Fruit fly (Drosophila melanogaster): Measurements from ENCODE around the gene CG15629.

Gene CG15629

DNA sequence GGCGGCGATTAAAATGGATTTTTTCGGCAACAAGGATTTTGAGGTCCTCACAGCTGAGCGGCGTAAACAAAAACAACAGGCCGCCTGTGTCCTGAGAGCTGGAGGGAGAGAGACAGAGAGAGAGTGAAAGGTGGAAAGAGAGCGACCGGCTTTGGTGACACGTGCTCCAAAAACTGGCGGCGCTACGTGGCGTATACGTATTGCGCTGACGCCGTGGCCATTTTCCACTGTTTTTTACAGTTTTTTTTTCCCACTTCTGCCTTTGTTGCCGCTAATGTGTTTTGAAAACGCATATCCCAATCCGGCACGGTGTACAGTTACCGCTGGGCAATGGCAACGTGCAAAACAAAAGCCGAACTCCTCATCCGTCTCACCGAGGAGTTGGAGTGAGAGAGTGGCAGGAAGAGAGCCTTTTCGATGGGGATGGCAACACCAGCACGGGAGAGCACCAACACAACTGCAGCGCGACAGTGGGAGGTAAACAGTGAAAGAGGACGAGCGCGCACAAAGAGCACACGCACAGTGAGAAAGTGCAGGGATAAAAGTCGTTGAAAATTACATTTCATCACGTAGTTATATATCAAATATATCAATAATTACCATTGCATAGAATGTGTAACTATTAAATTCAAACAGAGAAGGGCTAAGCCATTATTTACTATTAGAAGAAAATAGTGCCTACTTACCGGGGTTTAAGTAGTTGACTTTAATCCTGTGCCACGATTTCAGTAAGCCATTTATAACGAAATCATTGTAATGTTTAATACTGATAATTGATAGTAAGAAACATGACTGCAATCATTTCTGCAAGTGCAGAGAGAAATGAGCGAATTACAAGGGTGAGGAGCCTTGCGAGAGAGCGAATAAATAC, 7.9 kb downstream of the CG15629 start:
- no peak for TF ChIP-seq noc (tag; optimal IDR thresholded peaks at IDR 0.05)

DNA sequence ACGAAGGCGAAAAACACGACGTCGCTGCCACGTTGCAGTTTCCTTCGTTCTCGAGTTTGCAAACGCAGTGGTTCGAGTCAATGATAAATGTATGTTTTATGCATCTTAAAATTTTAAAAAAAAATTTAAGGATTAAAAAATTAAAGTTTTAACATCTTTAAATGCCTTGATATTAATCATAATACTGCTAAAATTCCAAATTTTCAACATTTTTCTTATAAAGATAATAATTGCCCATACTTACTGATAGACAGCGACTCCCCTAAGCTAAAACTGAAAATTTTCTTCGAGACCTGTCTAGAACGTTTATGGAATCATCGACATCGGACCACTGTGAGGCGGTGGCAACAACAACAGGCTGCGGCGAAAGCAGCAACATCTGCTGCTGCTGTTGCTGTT, 8.5 kb downstream of the CG15629 start:
- peak; percentile 18 for TF ChIP-seq noc (tag; optimal IDR thresholded peaks at IDR 0.05)

DNA sequence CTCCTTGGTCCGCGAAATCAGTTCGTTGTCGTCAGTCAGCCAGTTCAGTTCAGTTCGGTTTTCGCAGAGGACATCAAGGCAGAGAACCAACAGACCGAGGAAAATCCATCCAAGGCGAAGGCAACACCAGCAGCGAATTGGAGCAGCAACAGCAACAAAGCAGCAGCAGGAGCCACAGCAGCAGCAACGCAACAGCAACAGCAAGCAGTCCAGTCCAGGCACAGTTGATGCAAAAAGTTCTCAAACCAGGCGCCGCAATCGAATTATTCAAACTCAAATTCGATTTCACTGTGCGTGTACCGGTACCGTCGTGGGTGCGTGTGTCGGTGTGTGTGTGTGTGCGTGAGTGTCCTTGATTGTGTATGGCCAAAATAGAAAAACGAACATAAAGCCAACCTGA, 8.9 kb downstream of the CG15629 start, which contains the start of gene CG15628:
CG15628 (plus strand) TSS at position 18 of the 400 bp plus-strand sequence.
- TF ChIP-seq noc (tag; optimal IDR thresholded peaks at IDR 0.05): no peak

DNA sequence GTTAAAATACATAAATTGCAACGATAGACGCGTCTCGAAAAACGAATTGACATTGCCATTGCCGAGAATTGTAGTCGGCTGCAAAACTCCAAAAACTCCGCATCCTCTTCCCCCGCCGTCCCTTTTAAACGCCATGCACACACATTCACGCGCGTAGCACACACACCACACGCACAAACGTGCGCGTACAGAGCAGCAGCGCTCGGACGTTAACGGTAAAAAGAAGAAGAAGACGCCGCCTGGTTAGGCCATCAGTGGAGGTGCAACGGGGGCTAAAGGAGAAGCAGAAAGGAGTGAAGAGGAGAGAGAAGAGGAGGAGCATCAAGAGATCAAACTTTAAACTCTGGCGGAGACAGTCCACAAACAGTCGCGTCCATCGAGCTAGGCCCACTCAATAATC, 9.4 kb downstream of the CG15629 start:
- TF ChIP-seq noc (tag; optimal IDR thresholded peaks at IDR 0.05): no peak

DNA sequence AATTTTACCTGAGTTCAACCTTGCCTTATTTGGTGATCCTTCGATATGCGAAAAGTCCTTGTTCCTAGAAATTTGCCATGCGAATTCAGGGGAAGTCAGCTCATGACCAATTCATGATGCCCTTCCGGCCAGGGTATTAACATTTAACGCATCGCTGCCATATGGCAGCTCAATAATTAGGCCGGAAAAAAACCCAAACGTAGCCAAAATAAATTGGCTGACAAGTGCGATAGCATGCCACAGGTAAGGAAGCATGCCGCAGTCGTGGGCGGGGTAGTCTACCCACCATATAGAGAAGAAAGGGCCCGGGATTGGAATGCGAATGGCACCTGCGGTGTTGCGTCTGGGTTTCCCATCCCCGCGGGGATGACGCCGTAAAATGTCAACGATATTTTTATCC, 11.0 kb downstream of the CG15629 start:
- no peak for TF ChIP-seq noc (tag; optimal IDR thresholded peaks at IDR 0.05)

DNA sequence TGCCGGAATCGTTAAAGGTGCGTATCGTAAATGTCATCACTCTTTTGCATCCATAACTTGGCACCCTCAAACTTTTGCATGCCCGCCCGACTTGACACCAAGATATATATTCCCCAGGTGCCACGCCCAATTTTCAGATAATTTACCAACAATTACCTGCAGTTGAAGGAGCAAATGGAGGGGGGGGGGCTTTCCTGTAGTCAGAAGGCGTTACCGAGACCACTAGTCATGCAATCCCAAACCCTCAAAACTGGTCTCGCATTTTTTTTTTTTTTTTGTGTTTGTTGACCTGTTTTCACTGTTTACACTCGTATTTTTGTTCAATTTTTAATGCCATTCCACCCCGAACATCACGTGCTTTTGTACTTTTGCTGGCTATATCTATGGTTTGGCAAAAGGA, 12.9 kb downstream of the CG15629 start:
- no peak for TF ChIP-seq noc (tag; optimal IDR thresholded peaks at IDR 0.05)

DNA sequence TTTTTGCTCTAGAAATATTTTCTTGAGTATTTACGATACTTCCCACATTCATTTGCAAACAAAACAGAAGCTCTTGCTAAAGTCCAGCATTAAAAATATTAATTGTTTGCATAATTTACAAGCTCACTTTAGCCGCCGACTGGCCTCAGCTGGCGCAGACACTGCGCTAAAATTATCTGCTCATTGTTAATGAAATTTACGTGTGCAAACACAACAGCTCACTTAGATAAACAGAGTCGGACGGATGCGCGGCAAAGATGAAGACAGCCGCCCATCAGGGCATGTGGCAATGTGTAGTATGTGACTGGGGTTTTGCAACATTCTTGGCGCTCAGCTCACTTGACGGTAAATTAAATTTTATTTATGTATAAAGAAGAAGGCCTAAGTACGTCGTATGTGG, 16.2 kb downstream of the CG15629 start:
- peak; percentile 69 for TF ChIP-seq noc (tag; optimal IDR thresholded peaks at IDR 0.05)

DNA sequence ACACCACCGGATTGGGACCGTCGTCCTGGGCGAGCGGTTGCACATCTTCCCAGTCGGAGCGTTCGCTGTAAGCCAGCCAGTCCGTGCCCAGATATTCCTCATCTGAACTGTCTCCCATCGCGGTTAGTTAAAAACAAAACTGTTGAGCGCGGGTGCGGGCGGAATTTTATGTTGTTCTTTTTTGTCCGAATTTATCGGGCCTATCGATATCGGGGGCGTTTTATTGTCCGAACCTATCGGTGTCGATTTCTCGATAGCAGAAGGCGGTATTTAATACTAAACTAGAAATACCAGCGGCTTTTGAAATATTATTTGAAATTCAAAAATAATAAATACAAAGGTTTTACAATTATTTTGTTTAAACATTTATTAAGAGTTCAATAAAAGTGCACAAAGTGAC, 17.7 kb downstream of the CG15629 start, which contains the start of gene Fnta:
Fnta (minus strand) TSS at position 204 of the 400 bp plus-strand sequence.
- TF ChIP-seq noc (tag; optimal IDR thresholded peaks at IDR 0.05): no peak

DNA sequence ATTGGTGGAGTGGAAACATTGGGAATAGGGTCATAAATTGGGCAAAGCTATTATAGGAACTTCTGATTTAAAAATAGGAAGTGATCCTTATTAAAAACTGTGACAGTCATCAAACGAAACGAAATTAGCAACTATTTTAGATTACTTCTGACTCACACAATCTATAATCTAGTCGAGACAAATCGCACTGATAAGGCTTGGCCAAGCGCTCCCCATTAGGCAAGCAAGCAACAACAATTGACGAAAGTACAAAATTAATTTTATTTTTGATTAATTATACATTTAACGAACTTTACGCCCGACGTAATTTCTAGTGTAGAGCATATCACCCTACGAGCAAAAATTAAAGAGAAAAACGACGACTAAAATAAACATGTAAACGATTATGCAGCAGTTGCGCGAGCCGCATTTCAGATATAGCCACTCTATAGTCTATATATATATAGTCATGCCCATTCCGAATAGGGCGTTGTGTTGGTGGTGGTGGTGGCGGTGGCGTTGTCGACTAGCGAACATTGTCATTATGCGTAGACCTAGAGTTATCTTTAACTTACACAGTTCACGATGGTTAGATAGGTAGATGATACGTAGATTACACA, 22.4 kb downstream of the CG15629 start, which contains the start of gene Ir25a:
Ir25a (minus strand) TSS at position 210 of the 599 bp plus-strand sequence.
- peak; percentile 9 for TF ChIP-seq noc (tag; optimal IDR thresholded peaks at IDR 0.05)

DNA sequence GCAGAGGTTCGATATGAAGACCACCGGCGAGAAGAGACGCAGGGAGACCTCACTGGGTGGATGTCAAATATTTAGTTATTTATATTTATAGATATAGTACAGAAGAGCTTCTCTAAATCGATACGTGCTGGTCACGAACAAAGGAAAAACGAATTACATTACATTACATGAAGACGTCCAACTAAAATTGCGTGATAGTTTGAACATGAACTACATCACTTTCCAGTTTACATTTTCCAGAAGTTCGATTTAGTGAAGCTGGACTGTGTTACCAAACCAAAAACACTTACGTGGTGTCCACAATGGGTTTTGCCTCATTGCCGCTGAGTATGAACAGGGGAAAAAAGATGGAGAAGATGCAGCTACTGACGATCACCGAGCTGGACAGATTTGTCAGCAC, 23.4 kb downstream of the CG15629 start:
- TF ChIP-seq noc (tag; optimal IDR thresholded peaks at IDR 0.05): no peak

DNA sequence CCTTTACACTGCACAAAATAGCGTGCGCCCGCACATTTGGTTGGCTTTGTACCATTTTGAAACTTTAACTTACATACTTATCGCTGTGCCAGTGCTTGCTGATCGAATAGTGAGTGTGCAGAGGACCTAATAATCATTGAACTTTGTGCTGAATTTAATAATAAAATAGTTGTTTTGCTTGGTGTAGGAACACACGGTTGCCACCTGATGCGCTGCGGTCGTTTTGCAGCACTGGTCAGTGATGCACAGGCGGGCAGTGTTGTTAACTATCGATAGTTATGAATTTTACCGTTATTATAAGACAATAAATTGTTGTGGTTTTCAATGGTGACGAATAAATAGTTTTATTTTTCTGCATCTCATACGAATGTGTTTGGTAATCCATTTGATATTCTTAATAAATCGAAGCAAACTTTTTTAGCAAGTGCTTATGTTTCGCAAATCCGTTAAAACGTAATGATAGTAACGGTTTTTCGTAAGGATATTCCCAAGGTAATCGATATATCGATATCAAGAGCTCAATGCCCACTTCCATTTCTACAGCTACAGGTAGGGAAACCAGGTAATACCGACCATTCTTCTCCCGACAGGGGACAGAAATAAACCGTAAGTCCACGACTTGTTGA, 25.1 kb downstream of the CG15629 start, which contains the start of the genes tank and CG12194:
tank (minus strand) TSS at position 228 of the 626 bp plus-strand sequence.
CG12194 (plus strand) TSS at position 576 of the 626 bp plus-strand sequence.
- peak; percentile 89 for TF ChIP-seq noc (tag; optimal IDR thresholded peaks at IDR 0.05)

DNA sequence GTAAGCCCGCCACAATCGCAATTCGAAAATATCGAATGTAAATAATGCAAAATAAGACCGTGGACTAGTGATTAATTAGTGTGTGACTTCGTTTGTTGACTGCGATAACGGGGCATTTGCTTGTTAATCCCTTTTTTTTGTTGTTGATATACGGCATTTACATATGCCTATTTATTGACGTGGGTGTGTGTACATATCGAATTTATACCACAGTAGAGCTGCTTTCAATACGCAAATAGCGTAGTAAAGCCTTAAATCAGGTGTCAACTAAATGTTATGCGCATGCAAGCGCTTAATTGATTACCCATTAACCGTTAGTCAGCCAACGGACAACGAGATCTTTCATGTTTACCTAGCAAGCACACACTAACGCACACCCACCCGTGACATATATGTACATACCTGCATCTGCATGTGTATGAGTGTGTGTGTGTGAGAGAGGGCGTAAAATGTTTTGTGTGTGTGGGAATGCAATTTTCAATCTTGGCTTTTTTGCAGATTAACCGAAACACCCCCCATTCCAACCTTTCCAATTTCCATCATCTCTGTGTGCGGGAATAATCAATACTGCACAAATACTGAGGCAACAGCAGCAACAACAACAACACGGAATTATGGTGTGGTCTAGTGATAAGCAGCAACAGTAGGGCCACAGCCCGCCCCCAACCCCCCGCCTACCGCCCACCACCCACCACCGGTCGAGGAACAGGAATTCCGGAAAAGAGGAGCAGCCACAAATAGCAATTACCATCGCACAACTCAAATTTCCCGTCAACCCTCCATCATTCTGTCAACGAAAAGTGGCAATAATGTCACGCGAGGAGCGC, 25.9 kb downstream of the CG15629 start:
- TF ChIP-seq noc (tag; optimal IDR thresholded peaks at IDR 0.05): no peak

DNA sequence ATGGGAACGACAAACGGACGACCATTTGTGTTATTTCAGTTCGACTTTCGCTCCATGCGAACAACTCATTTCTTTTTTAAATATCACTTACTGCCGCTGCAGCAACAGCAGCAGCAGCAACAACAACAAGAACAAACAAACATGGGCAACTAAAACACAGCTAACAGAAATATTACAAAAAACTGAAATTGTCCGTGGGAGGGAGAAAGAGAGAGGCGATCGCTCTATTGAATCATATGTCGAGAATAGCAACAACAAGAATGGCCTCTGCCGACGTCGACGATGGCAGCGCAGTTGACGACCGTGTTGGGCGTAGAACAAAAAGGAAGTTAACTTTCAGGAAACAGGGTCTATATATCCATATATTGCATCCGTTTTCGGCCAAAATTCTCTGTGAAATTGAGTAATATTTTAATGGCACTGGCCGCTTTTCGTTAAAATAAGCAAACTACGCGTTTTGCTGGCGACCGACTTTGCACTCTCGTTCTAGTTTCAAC, 33.9 kb downstream of the CG15629 start:
- no peak for TF ChIP-seq noc (tag; optimal IDR thresholded peaks at IDR 0.05)

DNA sequence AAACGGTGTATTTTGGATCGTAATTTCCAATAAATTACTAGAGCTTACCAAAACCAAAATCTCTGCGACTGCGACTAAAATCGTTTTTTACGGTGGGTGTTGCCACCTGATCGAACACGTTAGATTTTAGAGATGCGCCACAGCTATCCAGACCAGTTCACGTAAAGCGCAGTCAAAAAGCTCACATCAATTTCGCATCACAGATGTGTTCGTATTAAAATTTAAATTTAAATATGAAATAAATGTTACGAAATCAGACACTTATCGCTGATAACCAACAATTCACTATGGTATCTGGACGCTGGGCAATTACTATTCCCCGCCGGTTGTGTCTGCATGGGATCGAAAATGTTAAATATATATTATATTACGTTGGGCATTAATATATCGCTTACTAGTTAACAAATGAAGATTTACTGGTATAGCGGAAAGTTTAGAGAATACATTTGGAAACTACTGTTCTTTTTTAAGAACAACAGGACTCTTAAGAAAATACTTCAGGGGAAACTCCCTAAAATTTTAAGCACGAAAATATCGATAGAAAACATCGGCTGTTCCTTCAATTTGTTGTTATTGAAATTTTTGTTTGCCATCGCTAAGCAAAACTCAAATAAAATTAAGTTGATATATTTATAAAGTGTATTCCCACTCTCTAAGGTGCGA, 34.5 kb downstream of the CG15629 start, which contains the start of the genes mxt and CG11927:
mxt (minus strand) TSS at position 105 of the 663 bp plus-strand sequence.
CG11927 (plus strand) TSS at position 576 of the 663 bp plus-strand sequence.
- TF ChIP-seq noc (tag; optimal IDR thresholded peaks at IDR 0.05): no peak

DNA sequence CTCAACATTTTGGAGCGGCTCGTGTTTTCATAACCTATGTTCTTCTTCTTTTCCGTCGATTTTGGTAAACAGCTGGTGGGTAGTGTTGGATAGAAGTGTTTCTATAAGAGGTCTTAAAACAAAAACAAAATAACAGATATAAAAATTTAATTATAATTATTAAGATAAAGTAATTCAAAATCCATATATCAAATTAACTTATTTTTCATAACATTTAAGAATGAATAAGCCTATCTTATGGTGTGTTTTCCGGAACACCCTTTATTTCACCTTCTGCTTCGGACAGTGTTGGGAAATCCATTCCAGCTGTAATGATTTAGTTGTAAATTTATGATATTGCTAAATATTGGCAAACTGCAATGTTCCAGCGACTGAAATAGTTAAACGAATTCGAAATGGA, 37.5 kb downstream of the CG15629 start, which contains the start of the genes mRpS2 and Mon1:
mRpS2 (minus strand) TSS at position 64 of the 400 bp plus-strand sequence.
Mon1 (plus strand) TSS at position 286 of the 400 bp plus-strand sequence.
- TF ChIP-seq noc (tag; optimal IDR thresholded peaks at IDR 0.05): peak; percentile 94

Data from whole organism, larva.